Worm (Caenorhabditis elegans) whole organism, early embryonic: Measurements from ENCODE around the gene pei-2.

ENCODE experiments used
- B0310.2 ChIP-seq: sonication (generic microtip); optimal IDR thresholded peaks from 2 replicates; lab custom pipeline; 2016; ENCODE audit warnings: mild to moderate bottlenecking, missing genetic modification characterization, missing compliant biosample characterization
- F13C5.2 ChIP-seq: sonication (generic microtip); optimal IDR thresholded peaks from 2 replicates; lab custom pipeline; 2017; ENCODE audit warnings: mild to moderate bottlenecking, missing genetic modification characterization, inconsistent platforms, missing compliant biosample characterization
- aly-1 ChIP-seq: sonication (generic microtip); optimal IDR thresholded peaks from 2 replicates; lab custom pipeline; 2016; ENCODE audit warnings: missing genetic modification characterization, missing compliant biosample characterization
- ama-1 ChIP-seq: fragments of 150-350 bp; optimal IDR thresholded peaks from 2 replicates; lab custom pipeline; 2014
- ceh-13 ChIP-seq: fragments of 200-800 bp; sonication (Bioruptor generic); optimal IDR thresholded peaks from 2 replicates; lab custom pipeline; 2018; ENCODE audit warnings: mild to moderate bottlenecking, missing genetic modification characterization, missing compliant biosample characterization
- ceh-36 ChIP-seq: sonication (generic microtip); optimal IDR thresholded peaks from 2 replicates; lab custom pipeline; 2016; ENCODE audit warnings: missing genetic modification characterization, inconsistent platforms, missing compliant biosample characterization
- ets-7 ChIP-seq: sonication (generic microtip); optimal IDR thresholded peaks from 2 replicates; lab custom pipeline; 2016; ENCODE audit warnings: missing genotype, missing genetic modification characterization, missing compliant biosample characterization
- flt-1 ChIP-seq: fragments of 200-800 bp; sonication (Bioruptor generic); IDR thresholded peaks from 2 replicates; pipeline ENCODE4 v1.3.6; 2022; ENCODE audit warnings: missing genetic modification characterization, missing compliant biosample characterization
- hmbx-1 ChIP-seq: sonication (generic microtip); optimal IDR thresholded peaks from 2 replicates; lab custom pipeline; 2016; ENCODE audit warnings: mild to moderate bottlenecking, missing genetic modification characterization, missing compliant biosample characterization
- hmg-4 ChIP-seq: fragments of 200-800 bp; sonication (Bioruptor generic); optimal IDR thresholded peaks from 2 replicates; lab custom pipeline; 2018; ENCODE audit warnings: mild to moderate bottlenecking, missing genetic modification characterization, missing compliant biosample characterization
- hnd-1 ChIP-seq: sonication (generic microtip); optimal IDR thresholded peaks from 2 replicates; lab custom pipeline; 2016; ENCODE audit warnings: missing genetic modification characterization, missing compliant biosample characterization
- pes-1 ChIP-seq: fragments of 200-800 bp; sonication (Bioruptor generic); IDR thresholded peaks from 2 replicates; pipeline ENCODE4 v1.3.6; 2022; ENCODE audit warnings: missing genetic modification reagents, missing genetic modification characterization, missing compliant biosample characterization
- scrt-1 ChIP-seq: fragments of 200-800 bp; sonication (Bioruptor generic); IDR thresholded peaks from 2 replicates; pipeline ENCODE4 v1.3.6; 2022; ENCODE audit warnings: missing genetic modification characterization, missing compliant biosample characterization
- sea-1 ChIP-seq: fragments of 200-800 bp; sonication (Bioruptor generic); conservative IDR thresholded peaks from 2 replicates; pipeline ENCODE4 v1.3.6; 2022; ENCODE audit warnings: missing genetic modification characterization, missing compliant biosample characterization
- tbx-11 ChIP-seq: fragments of 200-800 bp; sonication (Bioruptor generic); IDR thresholded peaks from 2 replicates; pipeline ENCODE4 v1.3.6; 2022; ENCODE audit warnings: missing genetic modification characterization, missing compliant biosample characterization
- tbx-37 ChIP-seq: fragments of 200-800 bp; sonication (Bioruptor generic); conservative IDR thresholded peaks from 2 replicates; pipeline ENCODE4 v1.3.6; 2022; ENCODE audit warnings: missing genetic modification reagents, missing genetic modification characterization, missing compliant biosample characterization
- tra-4 ChIP-seq: sonication (generic microtip); optimal IDR thresholded peaks from 2 replicates; lab custom pipeline; 2017; ENCODE audit warnings: missing genetic modification characterization, missing compliant biosample characterization

Gene pei-2

ce11 chrV:1051651-1052050 is 28.4 kb upstream of the pei-2 start:
- TF ChIP-seq tra-4 (no peak), sea-1 (GFP tag; lab: Robert Waterston, UW) (no peak), tbx-11 (GFP tag; lab: Robert Waterston, UW) (no peak), pes-1 (GFP tag; lab: Robert Waterston, UW) (no peak), hmg-4 (GFP tag; lab: Kevin White, UChicago) (no peak), ceh-36 (no peak), hmbx-1 (tag; lab: Kevin White, UChicago) (no peak), scrt-1 (no peak), F13C5.2 (tag; lab: Kevin White, UChicago) (no peak), tbx-37 (GFP tag; lab: Robert Waterston, UW) (no peak), ceh-13 (GFP tag; lab: Kevin White, UChicago) (no peak)

ce11 chrV:1049334-1049733 is 26.1 kb upstream of the pei-2 start:
- no peak for TF ChIP-seq tbx-11 (GFP tag; lab: Robert Waterston, UW)
- no peak for TF ChIP-seq ama-1 (lab: Kevin White, UChicago)
- no peak for TF ChIP-seq tra-4
- TF ChIP-seq hnd-1, result no peak
- no peak for TF ChIP-seq aly-1
- TF ChIP-seq hmg-4 (GFP tag; lab: Kevin White, UChicago), result no peak
- no peak for TF ChIP-seq sea-1 (GFP tag; lab: Robert Waterston, UW)

ce11 chrV:1048482-1048881 is 25.2 kb upstream of the pei-2 start, which contains the start of gene nra-4:
TSS of gene nra-4 (minus strand) at chrV:1048582.
- TF ChIP-seq tbx-11 (GFP tag; lab: Robert Waterston, UW), result no peak
- TF ChIP-seq hmbx-1 (tag; lab: Kevin White, UChicago), result no peak

ce11 chrV:1047251-1047650 is 24.0 kb upstream of the pei-2 start:
- no peak for TF ChIP-seq pes-1 (GFP tag; lab: Robert Waterston, UW)
- no peak for TF ChIP-seq ets-7 (tag; lab: Kevin White, UChicago)
- no peak for TF ChIP-seq tbx-37 (GFP tag; lab: Robert Waterston, UW)
- TF ChIP-seq sea-1 (GFP tag; lab: Robert Waterston, UW), result no peak
- TF ChIP-seq hmg-4 (GFP tag; lab: Kevin White, UChicago), result no peak
- TF ChIP-seq ceh-13 (GFP tag; lab: Kevin White, UChicago), result no peak
- no peak for TF ChIP-seq tbx-11 (GFP tag; lab: Robert Waterston, UW)
- no peak for TF ChIP-seq scrt-1
- TF ChIP-seq flt-1 (GFP tag; lab: Robert Waterston, UW), result no peak
- TF ChIP-seq ama-1 (lab: Kevin White, UChicago), result no peak
- no peak for TF ChIP-seq F13C5.2 (tag; lab: Kevin White, UChicago)
- no peak for TF ChIP-seq hnd-1
- no peak for TF ChIP-seq hmbx-1 (tag; lab: Kevin White, UChicago)
- TF ChIP-seq tra-4, result no peak
- TF ChIP-seq B0310.2 (tag; lab: Kevin White, UChicago), result no peak
- TF ChIP-seq aly-1, result no peak
- TF ChIP-seq ceh-36, result no peak

- TF ChIP-seq hmg-4 (GFP tag; lab: Kevin White, UChicago), result no peak
- TF ChIP-seq pes-1 (GFP tag; lab: Robert Waterston, UW), result no peak
- TF ChIP-seq tra-4, result no peak
- no peak for TF ChIP-seq tbx-11 (GFP tag; lab: Robert Waterston, UW)
- no peak for TF ChIP-seq ets-7 (tag; lab: Kevin White, UChicago)
- TF ChIP-seq ceh-13 (GFP tag; lab: Kevin White, UChicago), result no peak
- TF ChIP-seq F13C5.2 (tag; lab: Kevin White, UChicago), result no peak
- no peak for TF ChIP-seq B0310.2 (tag; lab: Kevin White, UChicago)
- TF ChIP-seq hmbx-1 (tag; lab: Kevin White, UChicago), result no peak
- TF ChIP-seq sea-1 (GFP tag; lab: Robert Waterston, UW), result no peak
- TF ChIP-seq hnd-1, result no peak
- TF ChIP-seq scrt-1, result no peak
- no peak for TF ChIP-seq aly-1
- TF ChIP-seq ama-1 (lab: Kevin White, UChicago), result no peak
- no peak for TF ChIP-seq tbx-37 (GFP tag; lab: Robert Waterston, UW)
Observed at ce11 chrV:1038074-1038473, 14.8 kb upstream of the pei-2 start.

- TF ChIP-seq B0310.2 (tag; lab: Kevin White, UChicago), result no peak
- no peak for TF ChIP-seq scrt-1
- TF ChIP-seq aly-1, result no peak
- TF ChIP-seq ama-1 (lab: Kevin White, UChicago), result no peak
- no peak for TF ChIP-seq flt-1 (GFP tag; lab: Robert Waterston, UW)
- no peak for TF ChIP-seq sea-1 (GFP tag; lab: Robert Waterston, UW)
Observed at ce11 chrV:1033304-1033703, 10.0 kb upstream of the pei-2 start, which contains the start of gene flp-34. TSS of gene flp-34 (minus strand) at chrV:1033404.

ce11 chrV:1027044-1027443 is 3.8 kb upstream of the pei-2 start, which contains the start of gene R09A1.3:
TSS of gene R09A1.3 (minus strand) at chrV:1027074.
- TF ChIP-seq tbx-37 (GFP tag; lab: Robert Waterston, UW) (no peak), hmg-4 (GFP tag; lab: Kevin White, UChicago) (no peak), sea-1 (GFP tag; lab: Robert Waterston, UW) (no peak), ceh-36 (no peak), scrt-1 (no peak), hmbx-1 (tag; lab: Kevin White, UChicago) (no peak), flt-1 (GFP tag; lab: Robert Waterston, UW) (no peak), ama-1 (lab: Kevin White, UChicago) (no peak), aly-1 (no peak)

ce11 chrV:1021456-1021855 is 1.8 kb downstream of the pei-2 start:
- TF ChIP-seq pes-1 (GFP tag; lab: Robert Waterston, UW) (0 out of 2 replicates have a peak, but pooled peaks have one; percentile 8), tra-4 (no peak), ceh-13 (GFP tag; lab: Kevin White, UChicago) (no peak), tbx-37 (GFP tag; lab: Robert Waterston, UW) (no peak), ama-1 (lab: Kevin White, UChicago) (no peak), ets-7 (tag; lab: Kevin White, UChicago) (no peak)
